Fruit fly (Drosophila melanogaster) whole organism, prepupa: ENCODE measurements around the gene if.

Experiments
- CG10631 ChIP-seq: fragments of 200-800 bp; sonication (Bioruptor generic); optimal IDR thresholded peaks from 2 replicates; lab custom pipeline; 2016; ENCODE audit warnings: missing biosample characterization, missing genetic modification characterization
- CG10669 ChIP-seq: fragments of 200-800 bp; sonication (Bioruptor generic); optimal IDR thresholded peaks from 3 replicates; lab custom pipeline; 2018; ENCODE audit warnings: missing biosample characterization, mild to moderate bottlenecking, missing genetic modification characterization, moderate library complexity
- CG11294 ChIP-seq: fragments of 200-800 bp; sonication (Bioruptor generic); IDR thresholded peaks from 2 replicates; pipeline ENCODE4 v1.3.6; 2022; ENCODE audit warnings: missing biosample characterization, missing genetic modification characterization
- CG11762 ChIP-seq: fragments of 200-800 bp; sonication (Bioruptor generic); optimal IDR thresholded peaks from 3 replicates; lab custom pipeline; 2016; ENCODE audit warnings: missing biosample characterization, missing genetic modification characterization; ENCODE audit not compliant: insufficient read depth
- CG11902 ChIP-seq: fragments of 200-800 bp; sonication (Bioruptor generic); optimal IDR thresholded peaks from 3 replicates; lab custom pipeline; 2016; ENCODE audit warnings: missing biosample characterization, missing genetic modification characterization
- CG15336 ChIP-seq: fragments of 200-800 bp; sonication (Bioruptor generic); IDR thresholded peaks from 2 replicates; pipeline ENCODE4 v1.3.6; 2022; ENCODE audit warnings: missing biosample characterization, missing genetic modification characterization
- CG3032 ChIP-seq: fragments of 200-800 bp; optimal IDR thresholded peaks from 2 replicates; lab custom pipeline; 2019; ENCODE audit warnings: missing biosample characterization, mild to moderate bottlenecking, missing genetic modification characterization, moderate library complexity
- CG32006 ChIP-seq: fragments of 200-800 bp; sonication (Bioruptor generic); optimal IDR thresholded peaks from 3 replicates; lab custom pipeline; 2017; ENCODE audit warnings: missing biosample characterization, mild to moderate bottlenecking, missing genetic modification characterization
- CG34406 ChIP-seq: fragments of 200-800 bp; sonication (Bioruptor generic); optimal IDR thresholded peaks from 3 replicates; lab custom pipeline; 2016; ENCODE audit warnings: missing biosample characterization, missing genetic modification characterization
- CG4318 ChIP-seq: fragments of 200-800 bp; sonication (Bioruptor generic); optimal IDR thresholded peaks from 3 replicates; lab custom pipeline; 2017; ENCODE audit warnings: missing biosample characterization, mild to moderate bottlenecking, missing genetic modification characterization
- CG6792 ChIP-seq: fragments of 200-800 bp; sonication (Bioruptor generic); optimal IDR thresholded peaks from 3 replicates; lab custom pipeline; 2016; ENCODE audit warnings: missing biosample characterization, missing genetic modification characterization
- CG6854 ChIP-seq: fragments of 200-800 bp; sonication (Bioruptor generic); optimal IDR thresholded peaks from 2 replicates; lab custom pipeline; 2017; ENCODE audit warnings: missing biosample characterization, mild to moderate bottlenecking, missing genetic modification characterization
- CG7368 ChIP-seq: fragments of 200-800 bp; sonication (Bioruptor generic); optimal IDR thresholded peaks from 3 replicates; lab custom pipeline; 2016; ENCODE audit warnings: missing biosample characterization, missing genetic modification characterization
- CG8119 ChIP-seq: fragments of 200-800 bp; sonication (Bioruptor generic); IDR thresholded peaks from 3 replicates; pipeline ENCODE4 v1.3.6; 2022; ENCODE audit warnings: missing biosample characterization, missing genetic modification characterization
- Eip75B ChIP-seq: fragments of 200-800 bp; sonication (Bioruptor generic); optimal IDR thresholded peaks from 3 replicates; lab custom pipeline; 2016; ENCODE audit warnings: missing biosample characterization, missing genetic modification characterization
- Eip78C ChIP-seq: fragments of 200-800 bp; sonication (Bioruptor generic); peaks from one replicate; lab custom pipeline; 2016; ENCODE audit warnings: missing biosample characterization, missing genetic modification characterization
- Eip93F ChIP-seq: fragments of 200-800 bp; sonication (Bioruptor generic); optimal IDR thresholded peaks from 2 replicates; lab custom pipeline; 2016; ENCODE audit warnings: missing biosample characterization, mild to moderate bottlenecking, missing genetic modification characterization
- Ets21C ChIP-seq: fragments of 200-800 bp; sonication (Bioruptor generic); optimal IDR thresholded peaks from 3 replicates; lab custom pipeline; 2016; ENCODE audit warnings: missing biosample characterization, missing genetic modification characterization
- Ets96B ChIP-seq: fragments of 200-800 bp; optimal IDR thresholded peaks from 2 replicates; lab custom pipeline; 2019; ENCODE audit warnings: missing biosample characterization, mild to moderate bottlenecking, missing genetic modification characterization, moderate library complexity
- Gug ChIP-seq: fragments of 200-800 bp; sonication (Bioruptor generic); IDR thresholded peaks from 2 replicates; pipeline ENCODE4 v1.3.6; 2022; ENCODE audit warnings: missing biosample characterization, missing genetic modification characterization
- Hr38 ChIP-seq: sonication (Bioruptor generic); optimal IDR thresholded peaks from 2 replicates; lab custom pipeline; 2016; ENCODE audit warnings: missing biosample characterization, missing genetic modification characterization
- Hr39 ChIP-seq: fragments of 200-800 bp; sonication (Bioruptor generic); optimal IDR thresholded peaks from 2 replicates; lab custom pipeline; 2016; ENCODE audit warnings: missing biosample characterization, missing genetic modification characterization
- Hr4 ChIP-seq: fragments of 200-800 bp; sonication (Bioruptor generic); optimal IDR thresholded peaks from 3 replicates; lab custom pipeline; 2016; ENCODE audit warnings: missing biosample characterization, missing genetic modification characterization
- Lpt ChIP-seq: fragments of 200-800 bp; sonication (Bioruptor generic); optimal IDR thresholded peaks from 3 replicates; lab custom pipeline; 2016; ENCODE audit warnings: missing biosample characterization, missing genetic modification characterization
- Met ChIP-seq: fragments of 200-800 bp; sonication (Bioruptor generic); optimal IDR thresholded peaks from 3 replicates; lab custom pipeline; 2016; ENCODE audit warnings: missing biosample characterization, missing genetic modification characterization
- OdsH ChIP-seq: fragments of 200-800 bp; sonication (Bioruptor generic); optimal IDR thresholded peaks from 3 replicates; lab custom pipeline; 2016; ENCODE audit warnings: missing biosample characterization, missing genetic modification characterization
- Smox ChIP-seq: fragments of 200-800 bp; sonication (Bioruptor generic); optimal IDR thresholded peaks from 3 replicates; lab custom pipeline; 2016; ENCODE audit warnings: missing biosample characterization, missing genetic modification characterization
- Sox102F ChIP-seq: fragments of 200-800 bp; sonication (Bioruptor generic); optimal IDR thresholded peaks from 2 replicates; lab custom pipeline; 2016; ENCODE audit warnings: missing biosample characterization, mild to moderate bottlenecking, missing genetic modification characterization
- Sox14 ChIP-seq: fragments of 200-800 bp; sonication (Bioruptor generic); optimal IDR thresholded peaks from 3 replicates; lab custom pipeline; 2016; ENCODE audit warnings: missing biosample characterization, missing genetic modification characterization
- Sox15 ChIP-seq: fragments of 200-800 bp; sonication (Bioruptor generic); optimal IDR thresholded peaks from 3 replicates; lab custom pipeline; 2016; ENCODE audit warnings: missing biosample characterization, missing genetic modification characterization
- achi ChIP-seq: fragments of 200-800 bp; sonication (Bioruptor generic); optimal IDR thresholded peaks from 3 replicates; lab custom pipeline; 2016; ENCODE audit warnings: missing biosample characterization, missing genetic modification characterization
- acj6 ChIP-seq: fragments of 200-800 bp; sonication (Bioruptor generic); optimal IDR thresholded peaks from 3 replicates; lab custom pipeline; 2016; ENCODE audit warnings: missing biosample characterization, missing genetic modification characterization
- cyc ChIP-seq: fragments of 200-800 bp; sonication (Bioruptor generic); optimal IDR thresholded peaks from 3 replicates; lab custom pipeline; 2016; ENCODE audit warnings: missing biosample characterization, missing genetic modification characterization
- eg ChIP-seq: fragments of 200-800 bp; sonication (Bioruptor generic); IDR thresholded peaks from 3 replicates; pipeline ENCODE4 v1.3.6; 2022; ENCODE audit warnings: missing biosample characterization, missing genetic modification characterization
- esn ChIP-seq: fragments of 200-800 bp; sonication (Bioruptor generic); optimal IDR thresholded peaks from 2 replicates; lab custom pipeline; 2016; ENCODE audit warnings: missing biosample characterization, mild to moderate bottlenecking, missing genetic modification characterization, moderate library complexity
- fd59A ChIP-seq: fragments of 200-800 bp; sonication (Bioruptor generic); optimal IDR thresholded peaks from 2 replicates; lab custom pipeline; 2017; ENCODE audit warnings: missing biosample characterization, mild to moderate bottlenecking, missing genetic modification characterization, missing genetic modification reagents
- fkh ChIP-seq: fragments of 200-800 bp; sonication (Bioruptor generic); optimal IDR thresholded peaks from 3 replicates; lab custom pipeline; 2017; ENCODE audit warnings: missing biosample characterization, mild to moderate bottlenecking, missing genetic modification characterization, moderate library complexity
- net ChIP-seq: fragments of 200-800 bp; sonication (Bioruptor generic); optimal IDR thresholded peaks from 3 replicates; lab custom pipeline; 2016; ENCODE audit warnings: missing biosample characterization, missing genetic modification characterization
- pdm3 ChIP-seq: fragments of 200-800 bp; sonication (Bioruptor generic); optimal IDR thresholded peaks from 3 replicates; lab custom pipeline; 2016; ENCODE audit warnings: missing biosample characterization, missing genetic modification characterization
- salr ChIP-seq, 2 experiments: fragments of 200-800 bp; sonication (Bioruptor generic); optimal IDR thresholded peaks; 3 replicates each; lab custom pipeline; 2016 to 2018; ENCODE audit warnings: missing biosample characterization in 2 of 2, missing genetic modification characterization in 2 of 2, mild to moderate bottlenecking in 1 of 2
- ss ChIP-seq, 2 experiments: fragments of 200-800 bp; sonication (Bioruptor generic); optimal IDR thresholded peaks; 2 replicates in 1 of 2; 3 replicates in 1 of 2; lab custom pipeline; 2017 to 2018; ENCODE audit warnings: mild to moderate bottlenecking in 2 of 2, missing biosample characterization in 2 of 2, missing genetic modification characterization in 2 of 2, moderate library complexity in 1 of 2
- svp ChIP-seq: fragments of 200-800 bp; sonication (Bioruptor generic); peaks from one replicate; lab custom pipeline; 2016; ENCODE audit warnings: missing biosample characterization, missing genetic modification characterization
- topi ChIP-seq: fragments of 200-800 bp; sonication (Bioruptor generic); optimal IDR thresholded peaks from 3 replicates; lab custom pipeline; 2016; ENCODE audit warnings: missing biosample characterization, missing genetic modification characterization

if gene

dm6 chrX:16783141-16783715 is at the start of gene if:
TSS of gene if (minus strand) at chrX:16783434.
- no peak for TF ChIP-seq esn (GFP tag; lab: Kevin White, UChicago)
- peak; percentile 48 for TF ChIP-seq Eip78C (GFP tag; lab: Kevin White, UChicago)

DNA sequence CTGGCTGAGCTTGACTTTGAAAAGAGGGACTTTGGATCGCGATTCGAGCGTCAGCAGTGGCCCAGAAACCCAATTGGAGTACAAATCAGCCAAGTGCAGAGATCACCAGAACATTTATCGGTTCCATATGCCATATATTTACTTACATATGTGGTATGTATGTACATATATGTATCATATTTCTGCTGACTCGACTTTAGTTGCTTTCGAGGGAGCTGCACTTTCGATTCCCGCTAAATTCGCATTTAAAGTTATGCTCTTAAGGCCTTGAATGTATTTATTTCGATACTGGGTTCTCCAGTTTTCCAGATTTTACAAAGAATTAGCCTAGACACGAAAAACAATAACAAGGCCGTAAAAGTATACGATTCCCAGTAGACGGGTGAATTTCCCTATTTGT is 48.6 kb upstream of the if start:
- TF ChIP-seq Hr38 (no peak), Gug (GFP tag; lab: Robert Waterston, UW) (no peak), fd59A (GFP tag; lab: Kevin White, UChicago) (no peak), OdsH (GFP tag; lab: Kevin White, UChicago) (no peak), salr (GFP tag; optimal IDR thresholded peaks at IDR 0.05; lab: Kevin White, UChicago) (no peak), cyc (GFP tag; lab: Kevin White, UChicago) (no peak), eg (GFP tag; lab: Robert Waterston, UW) (no peak), CG32006 (no peak), esn (GFP tag; lab: Kevin White, UChicago) (no peak), Eip93F (GFP tag; lab: Kevin White, UChicago) (no peak), CG34406 (no peak), Sox102F (GFP tag; lab: Kevin White, UChicago) (no peak), fkh (GFP tag; lab: Kevin White, UChicago) (no peak), CG10631 (GFP tag; lab: Kevin White, UChicago) (no peak), pdm3 (GFP tag; lab: Kevin White, UChicago) (no peak), CG6792 (GFP tag; lab: Kevin White, UChicago) (no peak)

DNA sequence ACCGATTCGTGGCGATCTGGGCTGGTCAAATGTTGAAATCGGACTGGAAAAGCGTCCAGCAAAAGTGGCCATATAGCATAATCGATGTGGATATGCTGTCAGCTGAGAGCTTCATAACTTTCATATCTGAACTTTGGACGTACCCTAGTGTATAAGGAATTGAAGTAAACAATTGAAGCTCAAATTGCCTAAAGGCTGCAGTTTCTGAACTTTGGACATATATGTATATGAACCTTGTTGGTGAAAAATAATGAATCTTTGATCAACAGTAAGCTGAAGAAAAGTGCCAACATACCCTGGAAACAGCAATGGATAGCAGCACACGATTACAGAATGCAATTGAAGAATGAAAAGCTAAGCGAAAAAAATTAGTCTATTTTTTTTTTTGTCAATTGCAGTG is 46.8 kb upstream of the if start:
- no peak for TF ChIP-seq CG11294
- peak; percentile 0 for TF ChIP-seq Hr4 (GFP tag; lab: Kevin White, UChicago)
- no peak for TF ChIP-seq Lpt (GFP tag; lab: Kevin White, UChicago)
- no peak for TF ChIP-seq ss (GFP tag; optimal IDR thresholded peaks at IDR 0.05; lab: Kevin White, UChicago)
- peak; percentile 8 for TF ChIP-seq Sox14
- peak; percentile 45 for TF ChIP-seq OdsH (GFP tag; lab: Kevin White, UChicago)
- peak; percentile 36 for TF ChIP-seq CG32006
- peak; percentile 24; the same call in 1 of the 3 replicates for TF ChIP-seq CG8119 (GFP tag; lab: Robert Waterston, UW)
- peak; percentile 6 for TF ChIP-seq acj6
- TF ChIP-seq achi (GFP tag; lab: Kevin White, UChicago) = peak; percentile 19
- TF ChIP-seq svp (GFP tag; lab: Kevin White, UChicago) = no peak
- TF ChIP-seq Eip78C (GFP tag; lab: Kevin White, UChicago) = peak; percentile 76
- no peak for TF ChIP-seq CG6854 (GFP tag; lab: Kevin White, UChicago)
- no peak for TF ChIP-seq CG7368 (GFP tag; lab: Kevin White, UChicago)
- peak; percentile 1 for TF ChIP-seq esn (GFP tag; lab: Kevin White, UChicago)
- no peak for TF ChIP-seq Hr39 (GFP tag; lab: Kevin White, UChicago)
- TF ChIP-seq CG11902 (GFP tag; lab: Kevin White, UChicago) = no peak

- TF ChIP-seq Sox102F (GFP tag; lab: Kevin White, UChicago) (no peak), Eip75B (peak; percentile 8), topi (GFP tag; lab: Kevin White, UChicago) (peak; percentile 19), CG3032 (tag; lab: Kevin White, UChicago) (peak; percentile 36), CG4318 (no peak), CG11762 (GFP tag; lab: Kevin White, UChicago) (no peak), acj6 (peak; percentile 27), CG10669 (GFP tag; lab: Kevin White, UChicago) (peak; percentile 12), svp (GFP tag; lab: Kevin White, UChicago) (peak; percentile 65), Met (peak; percentile 43), Smox (GFP tag; lab: Kevin White, UChicago) (peak; percentile 35), Hr4 (GFP tag; lab: Kevin White, UChicago) (peak; percentile 37), Sox15 (GFP tag; lab: Kevin White, UChicago) (no peak), CG32006 (peak; percentile 39), pdm3 (GFP tag; lab: Kevin White, UChicago) (peak; percentile 53), OdsH (GFP tag; lab: Kevin White, UChicago) (peak; percentile 33), esn (GFP tag; lab: Kevin White, UChicago) (peak; percentile 47), net (GFP tag; lab: Kevin White, UChicago) (peak; percentile 9), Ets21C (no peak), CG10631 (GFP tag; lab: Kevin White, UChicago) (peak; percentile 21), Sox14 (peak; percentile 14), CG34406 (peak; percentile 26), Ets96B (tag; lab: Kevin White, UChicago) (peak; percentile 37), Hr39 (GFP tag; lab: Kevin White, UChicago) (peak; percentile 5), CG15336 (GFP tag; lab: Robert Waterston, UW) (0 out of 2 replicates have a peak, but pooled peaks have one; percentile 22), Hr38 (no peak), Eip78C (GFP tag; lab: Kevin White, UChicago) (peak; percentile 65)
- TF ChIP-seq, all 60 proteins: peak for 21
Measured at dm6 chrX:16829439-16830028, 46.3 kb upstream of the if start.
